Worm (Caenorhabditis elegans) whole organism, L4/young adult: ENCODE results near the gene clec-227.

Experiments
- W03F9.2 ChIP-seq: fragments of 150-350 bp; optimal IDR thresholded peaks from 2 replicates; lab custom pipeline; 2014; ENCODE audit warnings: missing biosample characterization, missing genetic modification characterization
- him-1 ChIP-seq: sonication (generic microtip); optimal IDR thresholded peaks from 2 replicates; lab custom pipeline; 2016; ENCODE audit warnings: missing genotype, missing genetic modification reagents, missing genetic modification characterization, missing compliant biosample characterization

DNA sequence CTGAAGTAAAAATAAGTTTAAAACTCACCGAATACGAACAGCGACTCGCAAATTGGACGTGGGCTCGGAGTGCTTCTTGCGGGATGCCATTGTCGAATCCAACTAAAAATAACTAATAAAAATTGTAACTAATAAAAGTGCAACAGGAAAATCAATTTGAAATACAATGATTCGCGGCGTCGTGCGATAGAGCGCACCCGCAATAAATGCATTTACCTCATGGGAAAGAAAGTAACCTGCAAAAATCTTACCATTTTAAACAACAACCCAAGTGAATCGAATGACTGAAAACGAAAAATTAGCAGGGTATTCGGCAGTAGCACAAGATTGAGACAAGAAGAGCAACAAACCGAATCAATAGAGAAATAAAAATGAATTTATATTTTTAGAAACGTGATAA is 15.7 kb upstream of the clec-227 start, which contains the start of gene bmk-1:
- TF ChIP-seq him-1 (tag; lab: Kevin White, UChicago) (no peak), W03F9.2 (tag; lab: Kevin White, UChicago) (no peak)
